Worm (Caenorhabditis elegans) whole organism, L4 larva: ENCODE measurements around the gene C27H6.8.

Source experiments
- dmd-9 ChIP-seq: fragments of 200-800 bp; sonication (Bioruptor generic); IDR thresholded peaks from 2 replicates; pipeline ENCODE4 v1.3.6; 2022; ENCODE audit warnings: missing genetic modification reagents, missing genetic modification characterization, missing compliant biosample characterization
- duxl-1 ChIP-seq: sonication (generic microtip); optimal IDR thresholded peaks from 2 replicates; lab custom pipeline; 2016; ENCODE audit warnings: mild to moderate bottlenecking, missing genetic modification characterization, moderate library complexity, missing compliant biosample characterization; ENCODE audit not compliant: poor library complexity
- dve-1 ChIP-seq: sonication (generic microtip); optimal IDR thresholded peaks from 2 replicates; lab custom pipeline; 2017; ENCODE audit warnings: antibody characterized with exemption, mild to moderate bottlenecking, missing genetic modification characterization, missing compliant biosample characterization; ENCODE audit not compliant: insufficient read depth

- TF ChIP-seq dmd-9 (GFP tag; lab: Robert Waterston, UW), result no peak
- no peak for TF ChIP-seq duxl-1 (tag; lab: Kevin White, UChicago)
- TF ChIP-seq dve-1, result peak; percentile 67
These were observed 25.1 kb upstream of the C27H6.8 start for ce11 chrV:10012639-10013038.
